Worm (Caenorhabditis elegans) whole organism, late embryonic: ENCODE results near the gene cyp-43A1.
A peak's percentile ranks its signal among the peaks of the same experiment; 100 is the strongest.

Experiments
- C08G9.2 ChIP-seq: sonication (generic microtip); optimal IDR thresholded peaks from 2 replicates; lab custom pipeline; 2016; ENCODE audit warnings: mild to moderate bottlenecking, missing genetic modification characterization, moderate library complexity, missing compliant biosample characterization
- F13H6.1 ChIP-seq: sonication (generic microtip); optimal IDR thresholded peaks from 2 replicates; lab custom pipeline; 2016; ENCODE audit warnings: missing genetic modification characterization, missing compliant biosample characterization
- K09A11.1 ChIP-seq: sonication (generic microtip); optimal IDR thresholded peaks from 2 replicates; lab custom pipeline; 2017; ENCODE audit warnings: antibody characterized with exemption, mild to moderate bottlenecking, missing genetic modification characterization, missing compliant biosample characterization; ENCODE audit not compliant: insufficient read depth
- Y22D7AL.16 ChIP-seq: sonication (generic microtip); optimal IDR thresholded peaks from 2 replicates; lab custom pipeline; 2016; ENCODE audit warnings: missing genetic modification characterization, missing compliant biosample characterization
- ahr-1 ChIP-seq: sonication (generic microtip); optimal IDR thresholded peaks from 2 replicates; lab custom pipeline; 2016; ENCODE audit warnings: missing genetic modification characterization, missing compliant biosample characterization
- ceh-14 ChIP-seq: sonication (generic microtip); optimal IDR thresholded peaks from 2 replicates; lab custom pipeline; 2016; ENCODE audit warnings: missing genotype, missing genetic modification characterization, missing compliant biosample characterization
- ceh-18 ChIP-seq: sonication (generic microtip); optimal IDR thresholded peaks from 2 replicates; lab custom pipeline; 2016; ENCODE audit warnings: missing genetic modification characterization, missing compliant biosample characterization
- ceh-2 ChIP-seq: sonication (generic microtip); optimal IDR thresholded peaks from 2 replicates; lab custom pipeline; 2016; ENCODE audit warnings: missing genotype, missing genetic modification characterization, missing compliant biosample characterization
- ceh-22 ChIP-seq: sonication (generic microtip); optimal IDR thresholded peaks from 2 replicates; lab custom pipeline; 2017; ENCODE audit warnings: missing biosample characterization, missing genetic modification characterization
- ceh-24 ChIP-seq: sonication (generic microtip); optimal IDR thresholded peaks from 2 replicates; lab custom pipeline; 2016; ENCODE audit warnings: mild to moderate bottlenecking, missing genetic modification characterization, missing compliant biosample characterization
- ceh-31 ChIP-seq: sonication (generic microtip); optimal IDR thresholded peaks from 2 replicates; lab custom pipeline; 2016; ENCODE audit warnings: missing genetic modification characterization, missing compliant biosample characterization
- ceh-34 ChIP-seq: sonication (generic microtip); optimal IDR thresholded peaks from 2 replicates; lab custom pipeline; 2016; ENCODE audit warnings: mild to moderate bottlenecking, missing genetic modification characterization, missing compliant biosample characterization
- ceh-48 ChIP-seq: sonication (generic microtip); optimal IDR thresholded peaks from 2 replicates; lab custom pipeline; 2016; ENCODE audit warnings: missing genetic modification characterization, inconsistent platforms, missing compliant biosample characterization
- che-1 ChIP-seq: sonication (generic microtip); optimal IDR thresholded peaks from 2 replicates; lab custom pipeline; 2016; ENCODE audit warnings: mild to moderate bottlenecking, missing genetic modification characterization, missing compliant biosample characterization
- dve-1 ChIP-seq: sonication (generic microtip); optimal IDR thresholded peaks from 2 replicates; lab custom pipeline; 2017; ENCODE audit warnings: antibody characterized with exemption, mild to moderate bottlenecking, missing genetic modification characterization, missing compliant biosample characterization
- elt-2 ChIP-seq: sonication (generic microtip); optimal IDR thresholded peaks from 2 replicates; lab custom pipeline; 2016; ENCODE audit warnings: missing genetic modification reagents, missing genetic modification characterization, missing compliant biosample characterization
- fkh-10 ChIP-seq: fragments of 150-350 bp; optimal IDR thresholded peaks from 2 replicates; lab custom pipeline; 2014; ENCODE audit warnings: missing biosample characterization, missing genetic modification reagents, missing genetic modification characterization
- fkh-6 ChIP-seq: sonication (generic microtip); optimal IDR thresholded peaks from 2 replicates; lab custom pipeline; 2016; ENCODE audit warnings: missing genetic modification characterization, missing compliant biosample characterization
- gmeb-2 ChIP-seq: sonication (generic microtip); optimal IDR thresholded peaks from 2 replicates; lab custom pipeline; 2016; ENCODE audit warnings: missing genetic modification characterization, inconsistent platforms, missing compliant biosample characterization
- hlh-13 ChIP-seq: fragments of 200-800 bp; sonication (Bioruptor generic); optimal IDR thresholded peaks from 2 replicates; lab custom pipeline; 2018; ENCODE audit warnings: mild to moderate bottlenecking, missing genetic modification characterization, missing compliant biosample characterization
- hlh-30 ChIP-seq: sonication (generic microtip); optimal IDR thresholded peaks from 2 replicates; lab custom pipeline; 2017; ENCODE audit warnings: antibody characterized with exemption, missing genetic modification characterization, missing compliant biosample characterization; ENCODE audit not compliant: insufficient read depth
- hlh-6 ChIP-seq: sonication (generic microtip); optimal IDR thresholded peaks from 2 replicates; lab custom pipeline; 2016; ENCODE audit warnings: missing genotype, missing genetic modification characterization, missing compliant biosample characterization
- hlh-8 ChIP-seq: sonication (generic microtip); optimal IDR thresholded peaks from 2 replicates; lab custom pipeline; 2016; ENCODE audit warnings: missing genotype, missing genetic modification characterization, missing compliant biosample characterization
- lin-11 ChIP-seq: fragments of 200-800 bp; sonication (Bioruptor generic); optimal IDR thresholded peaks from 2 replicates; lab custom pipeline; 2018; ENCODE audit warnings: mild to moderate bottlenecking, missing genetic modification characterization, missing compliant biosample characterization
- madf-2 ChIP-seq: sonication (generic microtip); optimal IDR thresholded peaks from 2 replicates; lab custom pipeline; 2017; ENCODE audit warnings: missing genetic modification characterization, missing compliant biosample characterization
- mec-3 ChIP-seq: sonication (generic microtip); optimal IDR thresholded peaks from 2 replicates; lab custom pipeline; 2016; ENCODE audit warnings: borderline replicate concordance, missing genetic modification characterization, missing compliant biosample characterization
- nfya-1 ChIP-seq: sonication (generic microtip); optimal IDR thresholded peaks from 2 replicates; lab custom pipeline; 2017; ENCODE audit warnings: missing genetic modification characterization, mild to moderate bottlenecking, missing compliant biosample characterization, antibody characterized with exemption, moderate library complexity
- pat-9 ChIP-seq: fragments of 200-800 bp; sonication (Bioruptor generic); optimal IDR thresholded peaks from 2 replicates; lab custom pipeline; 2018; ENCODE audit warnings: mild to moderate bottlenecking, missing genetic modification characterization, moderate library complexity, missing compliant biosample characterization
- pax-1 ChIP-seq: fragments of 150-350 bp; optimal IDR thresholded peaks from 2 replicates; lab custom pipeline; 2014; ENCODE audit warnings: missing biosample characterization, missing genetic modification characterization
- ref-2 ChIP-seq: sonication (generic microtip); optimal IDR thresholded peaks from 2 replicates; lab custom pipeline; 2016; ENCODE audit warnings: missing genetic modification characterization, missing compliant biosample characterization
- sdc-2 ChIP-seq: sonication (generic microtip); optimal IDR thresholded peaks from 2 replicates; lab custom pipeline; 2016; ENCODE audit warnings: missing genotype, missing genetic modification characterization, missing compliant biosample characterization
- sox-2 ChIP-seq: fragments of 200-800 bp; sonication (Bioruptor generic); IDR thresholded peaks from 2 replicates; pipeline ENCODE4 v1.3.6; 2022; ENCODE audit warnings: missing genetic modification reagents, missing genetic modification characterization, missing compliant biosample characterization
- syd-9 ChIP-seq: sonication (generic microtip); optimal IDR thresholded peaks from 2 replicates; lab custom pipeline; 2016; ENCODE audit warnings: mild to moderate bottlenecking, missing genetic modification characterization, moderate library complexity, missing compliant biosample characterization
- tbx-2 ChIP-seq: sonication (generic microtip); optimal IDR thresholded peaks from 2 replicates; lab custom pipeline; 2016; ENCODE audit warnings: missing genetic modification characterization, missing compliant biosample characterization
- tbx-7 ChIP-seq: sonication (generic microtip); optimal IDR thresholded peaks from 2 replicates; lab custom pipeline; 2016; ENCODE audit warnings: missing genotype, missing genetic modification characterization, missing compliant biosample characterization
- unc-3 ChIP-seq, 2 experiments: fragments of 200-800 bp in 1 of 2; sonication (Bioruptor generic) in 1 of 2; sonication (generic microtip) in 1 of 2; conservative IDR thresholded peaks in 1 of 2; optimal IDR thresholded peaks in 1 of 2; 2 replicates each; pipeline versions ENCODE4 v1.3.6 to Lab custom; 2016 to 2022; ENCODE audit warnings: missing compliant biosample characterization in 2 of 2, missing genetic modification characterization in 2 of 2, missing genetic modification reagents in 1 of 2
- unc-42 ChIP-seq: sonication (generic microtip); optimal IDR thresholded peaks from 2 replicates; lab custom pipeline; 2016; ENCODE audit warnings: missing genotype, missing genetic modification characterization, missing compliant biosample characterization
- unc-55 ChIP-seq: sonication (generic microtip); optimal IDR thresholded peaks from 2 replicates; lab custom pipeline; 2017; ENCODE audit warnings: missing biosample characterization, missing genetic modification reagents, missing genetic modification characterization
- unc-86 ChIP-seq: sonication (generic microtip); optimal IDR thresholded peaks from 2 replicates; lab custom pipeline; 2016; ENCODE audit warnings: missing genetic modification characterization, missing compliant biosample characterization
- zip-5 ChIP-seq: sonication (generic microtip); optimal IDR thresholded peaks from 2 replicates; lab custom pipeline; 2016; ENCODE audit warnings: missing genetic modification characterization, missing compliant biosample characterization

Gene cyp-43A1

DNA sequence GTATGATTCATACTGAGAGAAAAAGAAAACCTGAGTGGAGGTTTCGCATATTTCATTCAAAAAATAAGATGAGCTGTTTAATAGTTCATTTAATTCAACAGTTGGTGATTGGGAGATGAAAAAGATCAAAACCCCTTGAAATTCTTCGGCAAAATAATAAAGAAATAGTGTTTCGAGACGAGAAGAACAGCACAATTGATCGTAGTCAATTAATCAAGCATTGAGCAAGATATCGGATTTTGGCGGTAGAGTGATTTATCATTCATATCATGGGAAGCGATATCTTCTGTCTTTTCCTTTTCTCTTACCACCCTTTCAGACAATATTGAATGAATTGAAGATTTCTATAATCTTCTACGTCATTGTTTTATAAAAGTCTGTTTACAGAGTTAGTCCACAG lies 32.3 kb downstream of the cyp-43A1 start:
- TF ChIP-seq che-1 (no peak), unc-55 (GFP tag; lab: Kevin White, UChicago) (peak; percentile 43)

DNA sequence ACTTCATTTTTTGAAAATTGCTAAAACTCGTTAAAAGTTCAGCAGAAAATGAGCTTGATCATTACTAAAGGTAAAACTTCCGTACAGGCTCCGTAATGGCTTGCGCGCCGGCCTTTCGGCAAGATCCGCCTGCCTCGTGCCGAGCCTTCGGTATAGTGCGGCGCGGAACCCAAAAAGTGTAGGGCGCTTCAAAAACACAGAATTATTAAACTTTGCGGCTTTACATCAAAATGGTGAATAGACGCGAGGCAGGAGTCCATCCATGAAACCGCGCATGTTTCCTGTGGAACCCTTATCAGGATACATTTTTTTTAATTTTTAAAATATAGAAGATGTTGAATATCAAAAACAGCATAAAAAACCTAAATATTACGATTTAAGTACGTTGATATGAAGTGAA lies 38.8 kb downstream of the cyp-43A1 start:
- TF ChIP-seq tbx-7 (tag; lab: Kevin White, UChicago) (no peak), F13H6.1 (no peak), gmeb-2 (tag; lab: Kevin White, UChicago) (no peak), zip-5 (tag; lab: Kevin White, UChicago) (no peak), elt-2 (no peak), unc-3 (GFP tag; conservative IDR thresholded peaks at IDR 0.05; lab: Robert Waterston, UW) (no peak), unc-3 (tag; optimal IDR thresholded peaks at IDR 0.05; lab: Kevin White, UChicago) (no peak), sdc-2 (tag; lab: Kevin White, UChicago) (no peak), unc-86 (no peak), K09A11.1 (tag; lab: Kevin White, UChicago) (no peak), lin-11 (tag; lab: Kevin White, UChicago) (no peak)
- TF ChIP-seq, all 69 proteins: peak for 0

DNA sequence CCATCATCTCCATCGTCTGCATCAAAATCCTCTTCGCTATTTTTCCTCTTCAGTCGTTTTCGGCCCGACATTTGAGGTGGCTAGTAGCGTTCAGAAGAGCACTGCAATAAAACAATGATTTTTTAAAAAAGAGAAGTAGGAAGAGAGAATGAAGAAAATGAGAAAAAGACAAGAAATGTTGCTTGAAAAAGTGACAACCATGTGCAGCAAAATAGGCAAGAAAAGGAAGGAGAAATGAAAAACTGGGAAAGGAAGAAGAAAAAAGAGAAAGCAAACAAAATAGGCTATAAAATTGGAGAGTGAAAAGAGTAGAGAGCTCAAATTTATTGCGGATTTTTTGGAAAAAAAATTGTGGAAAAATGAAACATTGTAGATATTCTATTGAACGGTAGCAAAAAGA lies 49.0 kb downstream of the cyp-43A1 start, which contains the start of gene tag-294:
Gene tag-294 (minus strand): TSS at position 101 of the 400 bp plus-strand sequence.
- no peak for TF ChIP-seq ceh-48 (tag; lab: Kevin White, UChicago)
- no peak for TF ChIP-seq tbx-7 (tag; lab: Kevin White, UChicago)
- TF ChIP-seq pax-1 (tag; lab: Kevin White, UChicago), result no peak
- no peak for TF ChIP-seq ceh-34 (tag; lab: Kevin White, UChicago)
- no peak for TF ChIP-seq fkh-10
- TF ChIP-seq sdc-2 (tag; lab: Kevin White, UChicago), result no peak
- no peak for TF ChIP-seq ceh-22 (tag; lab: Kevin White, UChicago)
- no peak for TF ChIP-seq ceh-24
- no peak for TF ChIP-seq Y22D7AL.16 (tag; lab: Kevin White, UChicago)
- TF ChIP-seq hlh-6 (tag; lab: Kevin White, UChicago), result no peak
- no peak for TF ChIP-seq ceh-14 (tag; lab: Kevin White, UChicago)
- TF ChIP-seq madf-2 (tag; lab: Kevin White, UChicago), result no peak
- no peak for TF ChIP-seq pat-9 (tag; lab: Kevin White, UChicago)
- no peak for TF ChIP-seq hlh-8 (tag; lab: Kevin White, UChicago)
- TF ChIP-seq ahr-1, result no peak
- TF ChIP-seq, all 69 proteins: peak for 0

DNA sequence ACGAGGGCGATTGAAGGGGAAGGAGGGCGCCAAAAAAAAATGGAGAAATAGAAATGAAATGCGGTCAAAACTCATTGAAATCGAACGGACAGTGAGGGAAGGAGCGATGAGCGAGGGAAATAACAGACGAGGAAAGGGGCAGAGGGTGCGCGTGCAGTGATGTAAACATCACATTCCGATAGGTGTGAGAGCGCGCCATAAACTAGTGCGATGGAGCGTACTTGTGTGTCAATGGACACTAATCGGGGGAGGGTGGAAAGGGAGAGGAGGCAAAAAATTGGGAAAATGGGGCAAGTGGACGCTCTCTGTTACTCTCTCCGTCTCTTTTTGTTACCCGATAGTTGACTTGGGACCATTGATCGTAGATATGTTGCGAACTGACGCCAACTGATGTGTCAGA lies 49.6 kb downstream of the cyp-43A1 start:
- TF ChIP-seq fkh-6, result peak; percentile 45
- no peak for TF ChIP-seq sox-2 (GFP tag; lab: Robert Waterston, UW)
- TF ChIP-seq ref-2 (tag; lab: Kevin White, UChicago), result peak; percentile 7
- TF ChIP-seq unc-42 (tag; lab: Kevin White, UChicago), result peak; percentile 51
- peak; percentile 20 for TF ChIP-seq dve-1
- TF ChIP-seq tbx-2, result peak; percentile 87
- peak; percentile 70 for TF ChIP-seq hlh-30 (tag; lab: Kevin White, UChicago)
- TF ChIP-seq elt-2, result peak; percentile 27
- TF ChIP-seq unc-86, result no peak
- TF ChIP-seq nfya-1 (tag; lab: Kevin White, UChicago), result peak; percentile 66
- peak; percentile 24 for TF ChIP-seq ceh-2 (tag; lab: Kevin White, UChicago)
- peak; percentile 28 for TF ChIP-seq ceh-31 (tag; lab: Kevin White, UChicago)
- TF ChIP-seq ceh-14 (tag; lab: Kevin White, UChicago), result peak; percentile 32
- peak; percentile 48 for TF ChIP-seq syd-9
- peak; percentile 72 for TF ChIP-seq sdc-2 (tag; lab: Kevin White, UChicago)
- TF ChIP-seq mec-3 (tag; lab: Kevin White, UChicago), result peak; percentile 56
- TF ChIP-seq unc-3 (GFP tag; conservative IDR thresholded peaks at IDR 0.05; lab: Robert Waterston, UW), result no peak
- TF ChIP-seq unc-3 (tag; optimal IDR thresholded peaks at IDR 0.05; lab: Kevin White, UChicago), result no peak
- peak; percentile 48 for TF ChIP-seq C08G9.2 (tag; lab: Kevin White, UChicago)
- TF ChIP-seq unc-55 (GFP tag; lab: Kevin White, UChicago), result peak; percentile 76
- TF ChIP-seq hlh-13 (GFP tag; lab: Kevin White, UChicago), result no peak
- TF ChIP-seq pax-1 (tag; lab: Kevin White, UChicago), result no peak
- TF ChIP-seq ceh-34 (tag; lab: Kevin White, UChicago), result peak; percentile 53
- TF ChIP-seq ceh-18 (tag; lab: Kevin White, UChicago), result peak; percentile 12
- no peak for TF ChIP-seq tbx-7 (tag; lab: Kevin White, UChicago)
